Fruit fly (Drosophila melanogaster): ENCODE data around the gene kuz.

kuz gene

DNA sequence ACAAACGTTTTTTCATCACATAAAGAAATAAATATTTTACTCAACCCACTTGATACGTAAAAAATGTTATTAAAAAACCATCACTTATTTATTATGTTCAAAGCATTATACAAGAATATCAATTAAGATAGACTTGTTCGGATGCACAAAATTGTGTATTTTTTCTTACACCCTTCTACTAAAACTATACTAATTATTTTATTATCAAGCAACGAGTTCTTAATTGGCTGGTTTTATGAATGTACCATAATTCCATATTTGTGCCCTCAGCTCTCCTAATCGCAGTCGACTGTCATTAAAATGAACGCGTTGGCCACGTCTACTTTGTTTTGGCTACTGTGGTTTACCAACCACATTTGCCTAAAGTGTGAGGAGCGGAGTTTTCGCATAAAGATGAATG lies 20.3 kb upstream of the kuz start, which contains the start of gene CG33642:
CG33642 (plus strand) TSS at position 301 of the 400 bp plus-strand sequence.
- TF ChIP-seq CG17801 (GFP tag; optimal IDR thresholded peaks at IDR 0.05; ENCODE audit: partially characterized antibody): no peak

- TF ChIP-seq CG17801 (GFP tag; optimal IDR thresholded peaks at IDR 0.05; ENCODE audit: partially characterized antibody): no peak
Measured at dm6 chr2L:13530774-13531173, 19.2 kb upstream of the kuz start, which contains the start of gene CG33643. Gene CG33643 (plus strand): TSS chr2L:13531074.

dm6 chr2L:13531785-13532184 lies 18.2 kb upstream of the kuz start, which contains the start of gene CG33644:
Gene CG33644 (plus strand): TSS chr2L:13532085.
- TF ChIP-seq CG17801 (GFP tag; optimal IDR thresholded peaks at IDR 0.05; ENCODE audit: partially characterized antibody): no peak

dm6 chr2L:13532524-13532923 lies 17.4 kb upstream of the kuz start, which contains the start of gene CG33645:
Gene CG33645 (plus strand): TSS chr2L:13532824.
- TF ChIP-seq CG17801 (GFP tag; optimal IDR thresholded peaks at IDR 0.05; ENCODE audit: partially characterized antibody): no peak

DNA sequence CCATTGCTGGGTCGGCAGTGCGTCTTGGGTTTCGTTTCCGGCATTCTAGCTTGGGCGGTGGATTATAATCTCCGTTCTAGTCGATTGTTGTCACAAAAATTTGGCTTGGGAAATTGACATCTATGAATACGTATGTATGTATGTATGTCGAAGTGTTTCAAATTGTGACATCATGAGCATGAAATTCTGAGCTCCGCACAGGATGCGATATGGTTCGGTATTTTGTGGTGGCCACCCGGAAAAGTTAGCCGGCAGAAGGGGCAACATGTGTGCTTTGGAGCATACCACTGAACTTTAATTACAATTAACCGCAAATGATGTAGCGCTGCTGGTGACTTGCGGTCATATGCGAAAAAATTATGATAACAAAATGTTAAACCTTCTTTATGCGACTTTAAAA lies 14.3 kb upstream of the kuz start, which contains the start of gene CG15638:
CG15638 (minus strand) TSS at position 101 of the 400 bp plus-strand sequence.
- no peak for TF ChIP-seq CG17801 (GFP tag; optimal IDR thresholded peaks at IDR 0.05; ENCODE audit: partially characterized antibody)

dm6 chr2L:13540704-13541103 lies 9.2 kb upstream of the kuz start, which contains the start of gene CG16852:
Gene CG16852 (plus strand): TSS chr2L:13540751.
- no peak for TF ChIP-seq CG17801 (GFP tag; optimal IDR thresholded peaks at IDR 0.05; ENCODE audit: partially characterized antibody)

DNA sequence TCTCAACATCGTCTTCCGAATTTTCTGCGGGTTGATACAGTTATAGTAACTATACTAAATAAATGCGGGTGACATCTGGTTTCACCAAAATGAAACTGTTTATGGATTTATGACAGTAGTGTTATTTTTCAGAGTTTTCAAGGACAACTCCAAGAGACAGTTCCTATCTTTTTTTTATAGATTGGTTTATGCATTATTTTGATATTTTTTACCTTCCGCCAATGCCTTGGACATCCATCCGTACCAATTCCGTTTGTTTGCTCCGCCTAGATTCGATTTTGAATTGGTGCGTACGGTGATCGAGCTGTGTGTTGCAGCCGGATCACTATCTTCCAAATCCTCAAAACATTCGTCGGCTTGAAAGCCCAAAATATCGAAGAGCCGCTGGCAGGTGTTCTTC lies 8.0 kb upstream of the kuz start, which contains the start of gene CG16853:
CG16853 (plus strand) TSS at position 301 of the 400 bp plus-strand sequence.
- no peak for TF ChIP-seq CG17801 (GFP tag; optimal IDR thresholded peaks at IDR 0.05; ENCODE audit: partially characterized antibody)

- no peak for TF ChIP-seq CG17801 (GFP tag; optimal IDR thresholded peaks at IDR 0.05; ENCODE audit: partially characterized antibody)
Measured at dm6 chr2L:13542476-13542875, 7.5 kb upstream of the kuz start, which contains the start of gene CG9263. Gene CG9263 (minus strand): TSS chr2L:13542576.

- TF ChIP-seq CG17801 (GFP tag; optimal IDR thresholded peaks at IDR 0.05; ENCODE audit: partially characterized antibody): no peak
Measured at dm6 chr2L:13545678-13546077, 4.3 kb upstream of the kuz start.

DNA sequence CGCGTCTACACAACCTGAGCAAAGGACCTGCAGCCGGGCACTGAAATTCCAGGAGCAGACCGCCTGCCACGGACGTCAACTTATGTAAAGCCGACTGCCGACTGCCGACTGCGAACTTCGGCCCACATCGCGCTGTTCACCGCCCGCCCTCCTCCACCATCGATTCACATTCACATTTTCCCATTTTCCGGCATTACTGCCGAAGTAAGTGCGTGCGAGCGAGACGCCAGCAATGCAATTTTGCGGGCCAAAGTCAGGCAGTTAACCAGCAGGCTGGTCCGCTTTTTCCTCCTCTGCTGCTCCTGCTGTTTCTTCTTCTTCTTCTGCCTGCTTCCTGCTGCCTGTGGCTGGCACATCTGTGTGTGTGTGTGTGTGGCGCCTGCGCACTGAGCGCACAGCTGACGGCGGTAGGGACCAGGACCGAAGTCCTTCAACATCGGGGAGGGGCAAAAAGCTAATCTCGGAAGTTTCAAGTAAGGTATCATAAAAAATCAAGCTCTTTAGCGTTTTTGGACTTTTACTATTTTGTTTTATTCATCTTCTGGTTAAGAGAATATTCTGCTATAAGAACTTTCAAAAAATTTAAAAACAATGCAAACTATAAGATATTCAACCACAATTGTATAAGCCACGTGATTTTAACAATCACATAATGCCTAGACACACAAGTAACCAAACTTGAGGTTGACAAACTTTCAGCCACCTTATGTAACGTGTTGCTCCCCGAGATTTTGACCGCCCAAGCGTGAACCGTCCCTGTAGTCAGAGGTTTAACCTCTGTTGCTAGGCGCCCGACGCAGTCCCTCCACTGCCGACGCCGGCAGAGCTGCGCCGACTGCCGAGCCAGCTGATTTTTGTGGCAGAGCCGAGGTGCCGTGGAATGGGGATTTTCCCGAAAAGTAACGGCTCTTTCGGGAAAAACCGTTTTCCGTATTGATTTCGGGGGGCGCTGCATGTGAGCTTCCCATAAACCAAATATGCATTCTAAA lies 1.9 kb upstream of the kuz start:
- no peak for TF ChIP-seq CG17801 (GFP tag; optimal IDR thresholded peaks at IDR 0.05; ENCODE audit: partially characterized antibody)

DNA sequence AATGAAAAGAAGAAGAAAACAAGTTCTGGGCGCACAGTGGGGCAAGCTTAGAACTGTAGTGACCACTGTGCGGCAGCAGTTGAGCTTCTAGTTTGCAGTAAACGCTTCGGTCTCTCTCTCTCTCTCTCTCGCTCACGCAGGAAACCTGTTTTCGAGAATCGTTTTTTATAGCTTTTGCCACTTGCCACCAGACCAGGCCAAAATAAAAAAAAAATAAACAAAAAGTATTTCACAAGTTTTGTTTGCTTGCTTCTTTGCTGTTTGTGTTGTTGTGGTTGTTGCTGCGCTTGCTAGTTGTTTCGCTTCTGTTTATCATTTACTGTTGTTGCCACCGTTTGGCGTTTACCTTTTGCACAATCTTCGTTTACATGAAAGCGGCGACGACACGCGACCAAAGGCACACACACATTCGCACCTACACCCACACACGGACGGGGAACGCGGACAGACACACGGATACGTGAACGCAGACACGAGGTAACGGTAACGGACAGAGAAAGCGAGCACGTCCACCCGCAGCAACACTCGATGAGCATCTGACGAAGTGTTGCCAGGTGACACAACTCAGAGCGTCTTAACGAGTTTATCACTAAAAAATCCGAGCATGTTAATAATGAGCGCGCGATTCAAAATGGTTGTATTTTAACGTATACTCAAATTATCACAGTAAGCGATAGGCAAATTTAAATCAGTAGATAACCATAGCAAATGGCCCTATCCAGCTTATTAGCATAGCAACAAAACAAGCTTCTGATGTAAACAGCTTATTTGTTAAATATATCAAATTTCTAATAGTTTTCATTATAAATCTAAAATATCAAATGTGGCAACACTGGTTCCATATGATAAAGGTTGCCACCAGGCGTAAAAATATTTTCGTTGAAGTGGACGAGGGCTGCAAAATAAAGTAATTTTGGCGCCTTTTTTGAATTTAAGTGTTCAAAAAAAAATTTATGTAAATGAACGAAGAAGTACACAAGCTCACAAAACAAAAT lies 856 bp upstream of the kuz start, which contains the start of gene B4:
B4 (minus strand) TSS at position 543 of the 995 bp plus-strand sequence.
- TF ChIP-seq CG17801 (GFP tag; optimal IDR thresholded peaks at IDR 0.05; ENCODE audit: partially characterized antibody): peak; percentile 46

DNA sequence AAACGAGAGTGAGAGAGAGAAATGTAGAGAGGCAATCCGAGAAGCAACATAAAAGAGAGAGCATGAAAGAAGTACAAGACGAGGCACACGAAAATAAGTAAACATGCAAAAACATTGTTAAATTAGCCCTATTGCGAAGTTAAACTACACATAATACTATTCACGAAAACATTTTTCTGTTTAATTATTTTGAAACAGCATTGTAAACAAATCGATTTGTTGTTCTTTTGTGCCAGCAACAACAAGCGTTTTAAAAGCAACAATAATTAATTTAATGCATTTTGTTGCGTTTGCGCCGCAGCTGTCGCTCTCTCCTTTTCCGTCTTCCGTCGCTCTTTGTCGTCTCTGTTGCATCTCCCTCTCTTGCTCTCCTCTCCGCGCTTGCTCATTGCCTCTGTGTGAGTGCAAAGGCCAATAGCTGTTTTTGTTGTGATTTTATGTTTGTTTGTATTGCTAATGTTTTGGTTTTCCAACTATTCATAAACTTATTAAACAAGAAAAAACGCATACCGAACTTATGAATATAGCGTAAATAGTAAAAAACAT lies 622 bp downstream of the kuz start:
- no peak for TF ChIP-seq CG17801 (GFP tag; optimal IDR thresholded peaks at IDR 0.05; ENCODE audit: partially characterized antibody)

DNA sequence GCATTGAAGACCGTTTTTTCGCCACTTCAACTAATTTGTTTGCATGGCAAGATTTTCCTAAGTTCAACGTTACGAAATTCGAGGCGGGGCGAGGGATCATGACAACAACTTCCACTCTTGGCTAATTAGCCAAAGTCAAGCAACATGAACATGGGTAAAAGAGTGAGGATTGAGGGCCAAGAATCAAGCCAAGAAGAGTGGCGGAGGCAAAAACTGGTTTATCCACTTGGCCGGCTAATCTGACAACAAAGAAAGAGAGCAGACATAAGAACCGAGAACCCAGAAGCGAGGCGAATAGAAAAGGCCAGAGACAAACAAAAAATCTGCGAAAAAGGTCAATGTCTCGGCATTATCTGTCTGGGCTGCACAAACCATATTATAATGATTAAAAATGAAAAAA lies 2.7 kb downstream of the kuz start:
- no peak for TF ChIP-seq CG17801 (GFP tag; optimal IDR thresholded peaks at IDR 0.05; ENCODE audit: partially characterized antibody)

DNA sequence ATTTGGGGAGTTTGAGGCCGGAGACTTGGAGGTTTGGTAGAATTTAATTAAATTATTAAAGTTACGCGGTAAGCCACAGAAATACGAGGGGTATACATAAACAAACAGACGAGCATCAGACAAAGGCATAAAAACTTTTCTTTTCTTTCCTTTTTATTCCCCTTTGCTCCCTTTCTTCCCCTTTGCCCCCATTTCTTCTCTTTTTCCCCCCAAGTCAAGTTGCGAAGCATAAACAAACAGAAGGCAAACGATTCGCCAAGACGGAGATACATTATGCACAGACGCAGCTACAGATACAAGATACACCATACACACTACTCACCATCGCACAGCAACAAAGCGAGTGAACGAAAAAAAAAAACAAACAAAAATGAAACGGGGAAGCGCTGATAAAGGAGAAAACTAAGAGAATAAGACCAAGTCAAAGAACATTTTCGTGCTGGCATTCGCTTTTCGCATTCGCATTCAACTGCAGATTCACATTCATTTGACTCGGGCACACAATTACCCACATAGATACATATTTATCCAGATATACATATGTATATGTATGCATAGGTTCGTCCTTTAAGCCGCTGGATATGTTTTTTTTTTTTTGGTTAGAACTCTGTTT lies 4.7 kb downstream of the kuz start:
- TF ChIP-seq CG17801 (GFP tag; optimal IDR thresholded peaks at IDR 0.05; ENCODE audit: partially characterized antibody): no peak

Data from ovary, adult (tissue).